Fruit fly (Drosophila melanogaster): ENCODE results near the gene rpk.

Gene rpk

DNA sequence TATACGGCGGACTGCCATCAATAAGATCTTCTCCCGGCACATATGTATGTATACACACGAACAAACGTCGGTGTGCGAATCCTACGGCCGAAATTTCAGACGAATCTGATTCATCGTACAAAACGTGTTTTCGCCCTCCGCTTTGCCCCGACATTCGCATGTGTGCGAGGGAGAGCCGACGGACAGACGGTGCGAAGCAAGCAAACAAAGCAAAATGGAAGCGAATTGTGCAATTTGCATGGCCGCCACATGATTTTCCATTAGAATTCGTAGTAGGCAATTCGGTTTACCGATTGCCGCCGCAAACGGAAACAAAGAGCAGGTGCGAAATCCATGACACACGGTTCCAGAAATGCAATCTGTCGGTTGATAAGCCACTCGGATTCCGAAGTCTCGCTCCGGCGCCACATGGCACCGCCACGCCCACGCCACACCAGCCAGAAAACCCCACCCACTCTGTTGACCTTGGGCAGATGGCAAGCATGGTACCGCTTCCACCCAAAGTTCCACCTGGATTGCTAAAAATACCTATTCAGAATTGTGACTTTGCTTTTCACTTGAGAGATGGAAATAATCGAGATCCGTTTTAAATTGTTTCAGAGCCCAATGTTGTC is 4.2 kb downstream of the rpk start:
- TF ChIP-seq ttk (optimal IDR thresholded peaks at IDR 0.05) = no peak
- TF ChIP-seq psq (optimal IDR thresholded peaks at IDR 0.05) = no peak
- no peak for TF ChIP-seq Myc (optimal IDR thresholded peaks at IDR 0.05)
- no peak for TF ChIP-seq insv (optimal IDR thresholded peaks at IDR 0.05)

DNA sequence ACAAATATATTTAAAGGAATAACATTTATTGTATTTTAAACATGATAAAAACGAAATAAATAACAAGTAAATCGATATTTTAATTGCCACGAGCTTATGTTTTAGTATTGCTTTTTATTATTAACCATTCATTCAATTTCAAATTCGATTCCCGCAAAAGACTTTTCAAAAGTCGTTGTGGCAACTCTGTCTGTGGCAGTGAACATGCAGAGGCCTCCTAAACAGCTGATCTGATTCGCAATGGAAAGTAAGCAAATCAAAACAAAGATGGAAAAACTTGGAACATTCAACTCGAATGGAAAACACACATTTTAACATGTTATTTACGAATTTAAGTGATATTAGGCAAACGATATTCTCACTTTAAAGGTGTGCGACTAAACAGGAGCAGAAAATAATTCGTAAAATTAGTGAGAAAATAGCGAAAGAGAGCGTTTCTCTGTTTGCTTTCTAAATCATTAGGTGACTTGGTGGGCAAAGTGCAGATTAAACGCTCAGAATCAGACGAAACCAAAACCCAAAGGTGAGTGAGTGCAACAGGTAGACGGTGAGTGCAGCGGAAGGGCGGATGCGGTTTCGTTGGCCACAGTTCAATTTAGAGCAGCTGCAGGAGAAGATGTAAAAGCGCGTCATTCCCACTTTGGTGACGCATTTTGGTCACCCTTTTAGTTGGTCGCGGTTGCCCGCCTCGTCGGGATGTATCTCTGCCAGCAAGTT is 8.9 kb downstream of the rpk start, which contains the start of gene spartin:
spartin (plus strand) TSS at position 244 of the 717 bp plus-strand sequence.
- no peak for TF ChIP-seq Myc (optimal IDR thresholded peaks at IDR 0.05)
- TF ChIP-seq psq (optimal IDR thresholded peaks at IDR 0.05) = no peak
- TF ChIP-seq ttk (optimal IDR thresholded peaks at IDR 0.05) = no peak
- no peak for TF ChIP-seq insv (optimal IDR thresholded peaks at IDR 0.05)
- TF ChIP-seq Sin3A (optimal IDR thresholded peaks at IDR 0.05) = no peak
- no peak for TF ChIP-seq h (optimal IDR thresholded peaks at IDR 0.05)

DNA sequence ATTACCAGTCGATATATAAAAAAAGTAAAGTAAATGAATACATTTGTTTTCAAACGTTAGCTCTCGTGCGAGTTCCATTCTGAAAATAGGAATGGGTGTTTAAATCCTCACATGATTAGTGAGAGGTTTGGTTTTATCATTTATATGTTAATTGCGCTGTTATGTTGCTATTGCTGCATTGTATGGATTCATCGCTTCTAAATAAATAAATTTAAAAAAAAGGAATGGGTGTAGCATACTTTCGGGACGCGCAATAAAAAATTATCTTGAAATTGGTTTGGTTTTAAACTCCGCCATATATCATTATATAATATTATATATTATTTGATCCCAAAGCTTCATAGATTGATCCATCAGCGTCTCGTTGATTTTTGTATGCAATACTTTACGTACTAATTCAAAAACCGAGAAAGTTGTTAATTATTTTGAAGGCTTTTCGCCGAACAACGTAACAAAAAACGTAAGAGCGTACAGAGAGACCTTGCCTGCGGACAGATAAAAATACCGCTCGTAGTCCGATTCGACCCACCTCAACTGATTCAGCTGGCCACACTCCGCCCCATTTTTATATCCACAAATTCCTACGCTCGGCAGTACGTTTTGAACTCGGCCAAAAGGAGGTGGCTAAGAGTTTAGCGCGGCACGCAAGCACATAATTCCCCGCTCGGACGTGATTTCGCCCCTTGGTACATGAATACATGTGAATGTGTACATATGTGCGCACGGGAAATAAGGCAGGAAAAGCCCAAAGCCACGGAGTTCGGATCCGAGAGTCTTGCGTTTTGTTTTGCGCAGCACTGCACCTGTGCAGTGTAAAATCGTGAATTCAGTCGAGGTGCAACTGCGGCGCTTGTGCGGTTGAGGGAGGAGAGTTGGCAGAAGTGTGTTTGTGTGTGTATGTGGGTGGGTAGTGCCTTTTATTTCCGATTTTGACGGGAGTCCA is 13.5 kb downstream of the rpk start, which contains the start of gene smash:
smash (plus strand) TSS at position 589 of the 943 bp plus-strand sequence.
- no peak for TF ChIP-seq psq (optimal IDR thresholded peaks at IDR 0.05)
- no peak for TF ChIP-seq insv (optimal IDR thresholded peaks at IDR 0.05)
- no peak for TF ChIP-seq ttk (optimal IDR thresholded peaks at IDR 0.05)
- no peak for TF ChIP-seq h (optimal IDR thresholded peaks at IDR 0.05)
- no peak for TF ChIP-seq Myc (optimal IDR thresholded peaks at IDR 0.05)
- no peak for TF ChIP-seq Sin3A (optimal IDR thresholded peaks at IDR 0.05)

DNA sequence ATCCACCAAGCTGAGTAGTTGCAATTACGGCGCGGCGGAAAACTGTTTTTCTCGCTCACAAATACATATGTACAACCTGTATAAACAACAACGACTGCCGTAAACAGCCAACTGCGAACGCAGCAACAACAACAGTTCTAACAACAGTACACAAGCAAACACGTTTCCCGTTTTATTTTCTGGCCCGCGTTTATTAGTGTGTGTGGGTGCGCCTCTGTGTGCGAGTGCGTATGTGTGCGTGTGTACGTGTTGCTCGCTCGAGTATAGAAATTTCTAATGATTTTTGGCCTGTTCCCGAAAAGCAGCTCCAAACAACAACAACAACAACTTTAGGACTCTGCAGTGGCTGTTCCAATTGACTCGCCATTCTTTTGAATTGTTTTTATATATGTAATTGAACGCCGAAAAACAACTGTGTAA is 14.2 kb downstream of the rpk start:
- no peak for TF ChIP-seq Myc (optimal IDR thresholded peaks at IDR 0.05)

DNA sequence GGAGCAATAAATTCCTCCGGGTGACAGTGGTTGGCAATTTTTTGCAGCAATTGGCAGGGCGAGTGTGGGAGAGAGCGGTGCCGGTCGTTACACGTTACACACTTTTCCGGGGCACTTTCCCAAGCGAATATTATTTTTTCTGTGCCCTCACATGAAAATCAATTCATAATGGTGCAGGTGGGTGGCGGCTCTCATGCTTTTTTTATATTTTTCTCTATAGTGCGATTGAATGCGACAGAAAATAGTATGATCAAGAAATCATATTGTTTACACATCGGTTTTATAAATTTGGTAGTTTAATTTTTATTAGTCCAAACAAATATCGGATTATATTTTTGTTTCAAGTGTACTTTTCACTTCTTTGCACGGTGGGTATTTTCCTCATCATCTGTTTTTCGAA is 15.9 kb downstream of the rpk start:
- TF ChIP-seq Sin3A (optimal IDR thresholded peaks at IDR 0.05) (no peak), h (optimal IDR thresholded peaks at IDR 0.05) (no peak), psq (optimal IDR thresholded peaks at IDR 0.05) (no peak), Myc (optimal IDR thresholded peaks at IDR 0.05) (no peak), insv (optimal IDR thresholded peaks at IDR 0.05) (no peak), ttk (optimal IDR thresholded peaks at IDR 0.05) (no peak)

DNA sequence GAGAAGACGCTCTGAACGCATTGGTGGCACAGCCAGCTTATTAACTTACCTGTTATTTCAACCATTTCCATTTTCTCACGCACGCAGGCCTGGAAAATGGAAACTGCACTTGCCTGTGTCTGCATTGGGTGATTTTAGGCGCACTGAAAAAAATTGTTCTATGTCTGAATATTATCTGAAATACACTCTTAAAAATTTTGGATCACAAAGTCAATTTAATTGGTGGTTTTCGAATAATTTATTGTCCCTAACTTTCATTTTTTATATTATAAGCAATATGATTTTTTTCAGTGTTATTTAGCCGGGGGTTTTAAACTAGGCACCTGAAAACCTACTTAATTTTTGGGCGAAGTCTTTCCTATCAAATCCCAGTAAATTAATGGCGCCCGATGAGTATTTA is 17.3 kb downstream of the rpk start:
- TF ChIP-seq psq (optimal IDR thresholded peaks at IDR 0.05) = no peak
- no peak for TF ChIP-seq Myc (optimal IDR thresholded peaks at IDR 0.05)
- no peak for TF ChIP-seq ttk (optimal IDR thresholded peaks at IDR 0.05)
- TF ChIP-seq Sin3A (optimal IDR thresholded peaks at IDR 0.05) = no peak

DNA sequence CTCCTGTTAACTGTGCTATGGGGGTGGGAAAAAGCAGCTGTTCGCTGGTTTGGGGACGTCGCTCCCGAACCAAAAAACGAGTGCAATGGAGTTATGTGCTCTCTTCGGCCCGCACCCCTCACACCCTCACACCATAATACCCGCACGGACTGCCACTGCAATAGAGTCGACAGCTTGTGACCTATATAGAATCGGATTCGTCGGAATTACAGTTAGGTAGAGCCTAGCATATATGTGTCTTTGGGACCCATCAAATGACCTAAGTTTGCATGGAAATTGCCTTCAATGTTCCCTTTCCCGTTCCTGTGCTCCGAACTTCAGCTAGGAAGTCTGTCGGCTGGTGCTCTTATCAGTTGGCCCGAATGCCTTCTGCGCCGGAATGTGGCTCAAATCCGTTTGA is 18.4 kb downstream of the rpk start:
- TF ChIP-seq insv (optimal IDR thresholded peaks at IDR 0.05) (no peak), Myc (optimal IDR thresholded peaks at IDR 0.05) (no peak), ttk (optimal IDR thresholded peaks at IDR 0.05) (no peak), Sin3A (optimal IDR thresholded peaks at IDR 0.05) (no peak), h (optimal IDR thresholded peaks at IDR 0.05) (no peak), psq (optimal IDR thresholded peaks at IDR 0.05) (no peak)

DNA sequence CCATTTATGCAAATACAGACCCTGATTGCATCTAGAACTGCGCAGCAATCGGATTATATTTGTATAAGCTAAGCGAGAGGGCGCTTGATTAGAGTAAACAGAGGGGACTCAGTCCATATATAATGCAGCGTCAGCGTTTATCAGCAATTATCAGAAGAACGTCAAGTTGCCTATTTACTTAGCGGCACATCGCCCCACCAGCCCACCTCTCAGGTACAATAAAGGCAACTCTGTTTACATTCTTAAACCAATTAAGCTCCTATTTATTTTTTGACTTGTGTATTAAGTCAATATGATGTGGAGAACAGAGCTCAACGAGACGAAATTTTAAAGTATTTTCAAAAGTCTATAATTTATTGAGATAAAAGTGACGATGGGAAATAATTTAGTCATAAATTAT is 19.2 kb downstream of the rpk start:
- no peak for TF ChIP-seq insv (optimal IDR thresholded peaks at IDR 0.05)
- TF ChIP-seq ttk (optimal IDR thresholded peaks at IDR 0.05) = no peak
- no peak for TF ChIP-seq Myc (optimal IDR thresholded peaks at IDR 0.05)
- TF ChIP-seq Sin3A (optimal IDR thresholded peaks at IDR 0.05) = no peak
- no peak for TF ChIP-seq psq (optimal IDR thresholded peaks at IDR 0.05)
- no peak for TF ChIP-seq h (optimal IDR thresholded peaks at IDR 0.05)

DNA sequence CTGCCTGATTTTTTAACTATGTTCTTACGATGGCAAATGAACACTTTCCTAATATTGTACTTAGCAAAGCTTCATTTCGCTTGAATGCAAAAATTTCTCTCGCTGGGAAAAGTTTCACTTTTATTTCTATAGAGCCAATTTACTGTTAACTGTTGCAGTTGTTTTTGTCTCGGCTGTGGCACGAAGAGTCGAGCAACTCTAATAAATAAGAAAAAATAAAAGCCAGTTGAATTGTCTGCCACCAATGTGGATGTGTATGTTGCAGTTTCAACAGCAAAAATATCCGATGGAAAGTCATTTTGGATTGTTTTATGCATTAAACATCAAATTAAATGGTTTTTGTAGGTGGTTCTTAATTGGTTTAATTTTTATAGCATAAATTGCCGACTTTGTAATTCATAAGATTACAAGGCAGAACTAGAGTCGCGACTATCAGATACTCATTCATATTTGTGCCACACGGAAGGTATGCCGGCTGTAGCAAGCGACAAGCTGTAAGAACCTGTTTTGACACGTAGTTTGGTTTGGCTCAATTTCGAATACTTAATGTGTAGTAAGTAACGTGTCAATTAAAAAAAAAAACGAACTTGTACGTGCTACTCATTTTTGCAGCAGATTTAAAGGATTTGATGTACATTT is 20.4 kb downstream of the rpk start:
- no peak for TF ChIP-seq insv (optimal IDR thresholded peaks at IDR 0.05)
- no peak for TF ChIP-seq h (optimal IDR thresholded peaks at IDR 0.05)

DNA sequence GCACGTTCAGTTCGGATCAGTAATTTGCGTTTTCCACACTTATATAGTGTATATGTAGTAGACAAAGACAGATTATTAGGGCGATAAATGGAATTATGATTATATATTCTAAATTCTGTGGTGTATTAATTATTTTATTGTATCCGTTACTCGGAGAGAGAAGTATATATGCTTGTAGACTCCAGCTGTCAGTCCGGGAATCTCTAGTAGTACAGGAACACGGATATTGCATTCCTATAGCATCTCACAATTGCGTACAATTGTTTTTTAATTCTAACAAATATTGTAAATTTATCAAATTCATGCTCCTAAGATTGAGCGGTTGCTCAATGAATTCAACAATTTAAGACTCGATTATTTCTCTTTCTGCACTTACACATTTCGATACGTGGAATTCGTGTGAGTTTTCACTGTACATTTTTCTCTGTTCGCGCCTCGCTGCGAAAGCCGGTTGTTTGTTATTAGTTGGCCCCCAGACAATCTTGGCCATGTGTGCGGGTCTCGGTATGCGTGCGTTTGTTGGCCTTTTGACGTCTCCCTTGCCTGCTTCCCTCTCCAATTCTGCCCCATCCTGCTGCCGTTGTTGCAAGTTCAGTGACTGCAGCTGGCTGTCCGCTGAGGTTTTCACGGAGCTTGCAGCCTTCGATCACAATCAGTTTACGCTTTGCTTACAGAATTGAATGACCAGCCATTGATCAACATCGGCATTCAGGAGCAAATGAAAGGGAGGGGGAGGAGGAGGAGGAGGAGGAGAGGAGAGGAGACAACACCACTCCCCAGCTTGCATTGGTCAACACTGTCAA is 21.8 kb downstream of the rpk start:
- TF ChIP-seq insv (optimal IDR thresholded peaks at IDR 0.05) (no peak), psq (optimal IDR thresholded peaks at IDR 0.05) (no peak), Myc (optimal IDR thresholded peaks at IDR 0.05) (no peak), h (optimal IDR thresholded peaks at IDR 0.05) (no peak), Sin3A (optimal IDR thresholded peaks at IDR 0.05) (no peak), ttk (optimal IDR thresholded peaks at IDR 0.05) (no peak)

DNA sequence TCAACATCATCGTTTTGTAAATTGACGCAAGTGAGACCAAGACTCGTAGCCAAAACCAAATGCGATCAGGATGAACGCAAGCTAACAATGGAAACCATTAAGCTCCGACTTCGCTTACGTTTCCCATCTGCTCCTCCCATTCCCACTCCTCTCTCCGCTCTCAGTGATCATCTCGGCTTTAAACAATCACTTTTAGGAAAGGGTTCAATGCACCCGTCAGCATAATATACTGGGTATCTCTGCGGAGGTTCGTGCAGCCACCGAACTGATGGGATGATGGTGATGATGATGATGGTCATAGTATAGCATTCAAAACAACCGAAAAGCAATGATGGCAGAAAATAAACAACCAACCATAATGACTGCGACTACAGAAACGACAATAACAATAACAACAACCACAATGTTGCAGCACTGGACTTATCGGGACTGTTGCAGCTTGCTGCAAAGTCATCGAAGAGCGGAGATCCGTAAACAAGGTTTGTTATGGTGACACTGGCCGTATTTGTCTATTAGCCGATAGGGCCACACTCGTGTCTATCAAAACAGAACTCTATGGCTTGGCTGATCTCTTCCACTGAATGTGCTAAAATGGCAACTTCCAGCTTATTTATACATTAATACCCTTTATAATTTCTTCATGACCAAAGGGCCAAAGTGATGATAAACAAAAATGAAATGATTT is 31.3 kb downstream of the rpk start:
- TF ChIP-seq Myc (optimal IDR thresholded peaks at IDR 0.05) (no peak), insv (optimal IDR thresholded peaks at IDR 0.05) (no peak), h (optimal IDR thresholded peaks at IDR 0.05) (no peak), ttk (optimal IDR thresholded peaks at IDR 0.05) (no peak), psq (optimal IDR thresholded peaks at IDR 0.05) (no peak), Sin3A (optimal IDR thresholded peaks at IDR 0.05) (no peak)
